Worm (Caenorhabditis elegans) whole organism, early embryonic: ENCODE data around the gene frpr-6.

Experiments
- B0310.2 ChIP-seq: sonication (generic microtip); optimal IDR thresholded peaks from 2 replicates; lab custom pipeline; 2016; ENCODE audit warnings: mild to moderate bottlenecking, missing genetic modification characterization, missing compliant biosample characterization
- F13C5.2 ChIP-seq: sonication (generic microtip); optimal IDR thresholded peaks from 2 replicates; lab custom pipeline; 2017; ENCODE audit warnings: mild to moderate bottlenecking, missing genetic modification characterization, inconsistent platforms, missing compliant biosample characterization
- aly-1 ChIP-seq: sonication (generic microtip); optimal IDR thresholded peaks from 2 replicates; lab custom pipeline; 2016; ENCODE audit warnings: missing genetic modification characterization, missing compliant biosample characterization
- ama-1 ChIP-seq: fragments of 150-350 bp; optimal IDR thresholded peaks from 2 replicates; lab custom pipeline; 2014
- ceh-13 ChIP-seq: fragments of 200-800 bp; sonication (Bioruptor generic); optimal IDR thresholded peaks from 2 replicates; lab custom pipeline; 2018; ENCODE audit warnings: mild to moderate bottlenecking, missing genetic modification characterization, missing compliant biosample characterization
- ceh-36 ChIP-seq: sonication (generic microtip); optimal IDR thresholded peaks from 2 replicates; lab custom pipeline; 2016; ENCODE audit warnings: missing genetic modification characterization, inconsistent platforms, missing compliant biosample characterization
- flt-1 ChIP-seq: fragments of 200-800 bp; sonication (Bioruptor generic); IDR thresholded peaks from 2 replicates; pipeline ENCODE4 v1.3.6; 2022; ENCODE audit warnings: missing genetic modification characterization, missing compliant biosample characterization
- hmg-4 ChIP-seq: fragments of 200-800 bp; sonication (Bioruptor generic); optimal IDR thresholded peaks from 2 replicates; lab custom pipeline; 2018; ENCODE audit warnings: mild to moderate bottlenecking, missing genetic modification characterization, missing compliant biosample characterization
- pes-1 ChIP-seq: fragments of 200-800 bp; sonication (Bioruptor generic); IDR thresholded peaks from 2 replicates; pipeline ENCODE4 v1.3.6; 2022; ENCODE audit warnings: missing genetic modification reagents, missing genetic modification characterization, missing compliant biosample characterization
- scrt-1 ChIP-seq: fragments of 200-800 bp; sonication (Bioruptor generic); IDR thresholded peaks from 2 replicates; pipeline ENCODE4 v1.3.6; 2022; ENCODE audit warnings: missing genetic modification characterization, missing compliant biosample characterization
- sea-1 ChIP-seq: fragments of 200-800 bp; sonication (Bioruptor generic); conservative IDR thresholded peaks from 2 replicates; pipeline ENCODE4 v1.3.6; 2022; ENCODE audit warnings: missing genetic modification characterization, missing compliant biosample characterization
- tbx-11 ChIP-seq: fragments of 200-800 bp; sonication (Bioruptor generic); IDR thresholded peaks from 2 replicates; pipeline ENCODE4 v1.3.6; 2022; ENCODE audit warnings: missing genetic modification characterization, missing compliant biosample characterization
- tbx-37 ChIP-seq: fragments of 200-800 bp; sonication (Bioruptor generic); conservative IDR thresholded peaks from 2 replicates; pipeline ENCODE4 v1.3.6; 2022; ENCODE audit warnings: missing genetic modification reagents, missing genetic modification characterization, missing compliant biosample characterization

- no peak for TF ChIP-seq pes-1 (GFP tag; lab: Robert Waterston, UW)
- TF ChIP-seq F13C5.2 (tag; lab: Kevin White, UChicago), result no peak
- TF ChIP-seq scrt-1 (GFP tag; lab: Robert Waterston, UW), result no peak
- no peak for TF ChIP-seq ama-1
- TF ChIP-seq hmg-4, result no peak
- no peak for TF ChIP-seq B0310.2 (tag; lab: Kevin White, UChicago)
- TF ChIP-seq flt-1 (GFP tag; lab: Robert Waterston, UW), result no peak
- TF ChIP-seq aly-1 (tag; lab: Kevin White, UChicago), result no peak
- no peak for TF ChIP-seq sea-1 (GFP tag; lab: Robert Waterston, UW)
- TF ChIP-seq tbx-37 (GFP tag; lab: Robert Waterston, UW), result no peak
- no peak for TF ChIP-seq ceh-13 (GFP tag; lab: Kevin White, UChicago)
- TF ChIP-seq ceh-36 (tag; lab: Kevin White, UChicago), result no peak
- TF ChIP-seq tbx-11 (GFP tag; lab: Robert Waterston, UW), result no peak
These were observed 21.0 kb downstream of the frpr-6 start for ce11 chrV:9079965-9080432.
